Fruit fly (Drosophila melanogaster): ENCODE data around the gene CG46465.

Gene CG46465

dm6 chr2L:19021278-19022220 lies 29.3 kb downstream of the CG46465 start (continued):
- TF ChIP-seq ss (GFP tag; optimal IDR thresholded peaks at IDR 0.05) (peak; percentile 92 to 96), Eip93F (GFP tag; optimal IDR thresholded peaks at IDR 0.05) (peak; percentile 56), lz (GFP tag; optimal IDR thresholded peaks at IDR 0.05) (peak; percentile 82), Eip78C (GFP tag) (peak; percentile 97), CG11762 (GFP tag; optimal IDR thresholded peaks at IDR 0.05; ENCODE audit: insufficient read depth) (peak; percentile 57), CG16779 (tag; optimal IDR thresholded peaks at IDR 0.05) (peak; percentile 83), CG10669 (GFP tag; optimal IDR thresholded peaks at IDR 0.05) (peak; percentile 84), svp (GFP tag) (peak; percentile 92), spab (GFP tag; optimal IDR thresholded peaks at IDR 0.05) (peak; percentile 84), CG3032 (tag; optimal IDR thresholded peaks at IDR 0.05) (peak; percentile 90), CG31627 (GFP tag; optimal IDR thresholded peaks at IDR 0.05) (peak; percentile 72), Sox15 (GFP tag; optimal IDR thresholded peaks at IDR 0.05) (peak; percentile 62), CG8119 (GFP tag; IDR thresholded peaks at IDR 0.05) (peak; percentile 89), CG6854 (GFP tag; optimal IDR thresholded peaks at IDR 0.05) (peak; percentile 61), CG32006 (GFP tag; optimal IDR thresholded peaks at IDR 0.05) (peak; percentile 89), esn (GFP tag; optimal IDR thresholded peaks at IDR 0.05) (peak; percentile 88), CG7368 (GFP tag; optimal IDR thresholded peaks at IDR 0.05) (peak; percentile 53), net (GFP tag; optimal IDR thresholded peaks at IDR 0.05) (peak; percentile 72), Lpt (GFP tag; optimal IDR thresholded peaks at IDR 0.05) (peak; percentile 59), fd85E (GFP tag; optimal IDR thresholded peaks at IDR 0.05) (peak; percentile 1), CG6808 (GFP tag; optimal IDR thresholded peaks at IDR 0.05) (peak; percentile 85), CG10631 (GFP tag; optimal IDR thresholded peaks at IDR 0.05) (peak; percentile 84), Blimp-1 (GFP tag; optimal IDR thresholded peaks at IDR 0.05) (peak; percentile 61), CG8632 (GFP tag; optimal IDR thresholded peaks at IDR 0.05) (peak; percentile 84), CG11294 (GFP tag; IDR thresholded peaks at IDR 0.05) (no peak; the same call in 1 of the 2 replicates), vri (GFP tag; optimal IDR thresholded peaks at IDR 0.05) (peak; percentile 68), CG11902 (GFP tag; optimal IDR thresholded peaks at IDR 0.05) (peak; percentile 66), Hr38 (GFP tag; optimal IDR thresholded peaks at IDR 0.05) (no peak), topi (GFP tag; optimal IDR thresholded peaks at IDR 0.05) (peak; percentile 81), fkh (GFP tag; optimal IDR thresholded peaks at IDR 0.05) (peak; percentile 29), Smox (GFP tag; optimal IDR thresholded peaks at IDR 0.05) (peak; percentile 78), CG15336 (GFP tag; IDR thresholded peaks at IDR 0.05) (peak; percentile 84), Eip75B (GFP tag; optimal IDR thresholded peaks at IDR 0.05) (peak; percentile 78), Ets96B (tag; optimal IDR thresholded peaks at IDR 0.05) (peak; percentile 90), CG6276 (GFP tag; optimal IDR thresholded peaks at IDR 0.05) (peak; percentile 72), CG4318 (GFP tag; optimal IDR thresholded peaks at IDR 0.05) (peak; percentile 65), CG6163 (GFP tag; IDR thresholded peaks at IDR 0.05) (peak; percentile 66; the same call in 2 of the 3 replicates), OdsH (GFP tag; optimal IDR thresholded peaks at IDR 0.05) (peak; percentile 84)

dm6 chr2L:19022221-19022516 lies 29.9 kb downstream of the CG46465 start, which contains the start of gene CG15172:
Gene CG15172 (plus strand): TSS chr2L:19022417.
- TF ChIP-seq CG3032 (tag; optimal IDR thresholded peaks at IDR 0.05) (no peak), OdsH (GFP tag; optimal IDR thresholded peaks at IDR 0.05) (no peak), pdm3 (GFP tag; optimal IDR thresholded peaks at IDR 0.05) (no peak), CG8119 (GFP tag; IDR thresholded peaks at IDR 0.05) (no peak), CG31627 (GFP tag; optimal IDR thresholded peaks at IDR 0.05) (no peak), CG7368 (GFP tag; optimal IDR thresholded peaks at IDR 0.05) (no peak), CG10631 (GFP tag; optimal IDR thresholded peaks at IDR 0.05) (no peak), CG11902 (GFP tag; optimal IDR thresholded peaks at IDR 0.05) (no peak), Smox (GFP tag; optimal IDR thresholded peaks at IDR 0.05) (no peak), acj6 (GFP tag; optimal IDR thresholded peaks at IDR 0.05) (no peak), Blimp-1 (GFP tag; optimal IDR thresholded peaks at IDR 0.05) (no peak), Ets21C (GFP tag; optimal IDR thresholded peaks at IDR 0.05) (no peak)
